Worm (Caenorhabditis elegans) whole organism, mixed stage, embryonic: Measurements from ENCODE around the gene nhr-182.

Experiments used
- M03D4.4 ChIP-seq: sonication (generic microtip); optimal IDR thresholded peaks from 2 replicates; lab custom pipeline; 2017; ENCODE audit warnings: mild to moderate bottlenecking, missing genetic modification characterization, missing compliant biosample characterization
- snpc-4 ChIP-seq: fragments of 150-350 bp; optimal IDR thresholded peaks from 2 replicates; lab custom pipeline; 2014; ENCODE audit warnings: missing biosample characterization, missing genetic modification characterization
- unc-62 ChIP-seq: fragments of 150-350 bp; optimal IDR thresholded peaks from 2 replicates; lab custom pipeline; 2014; ENCODE audit warnings: missing biosample characterization, missing genetic modification reagents, missing genetic modification characterization

- no peak for TF ChIP-seq snpc-4 (tag; lab: Kevin White, UChicago)
- TF ChIP-seq unc-62, result no peak
- TF ChIP-seq M03D4.4 (tag; lab: Kevin White, UChicago), result no peak
Measured at ce11 chrV:2264455-2264854, 4.7 kb upstream of the nhr-182 start, which contains the start of gene nhr-183.
